Fruit fly (Drosophila melanogaster) whole organism, embryonic: ENCODE measurements around the gene HUWE1.

Experiments
- Adf1 ChIP-seq: fragments of 200-800 bp; sonication (Bioruptor generic); IDR thresholded peaks from 2 replicates; pipeline ENCODE4 v1.3.6; 2022; ENCODE audit warnings: missing biosample characterization, missing genetic modification characterization
- Atf3 ChIP-seq: fragments of 200-800 bp; sonication (Bioruptor generic); optimal IDR thresholded peaks from 3 replicates; lab custom pipeline; 2016; ENCODE audit warnings: missing biosample characterization, missing genetic modification characterization
- B-H1 ChIP-seq: fragments of 200-800 bp; sonication (Bioruptor generic); IDR thresholded peaks from 3 replicates; pipeline ENCODE4 v1.3.6; 2022; ENCODE audit warnings: missing biosample characterization, missing genetic modification characterization
- CG10654 ChIP-seq: fragments of 200-800 bp; sonication (Bioruptor generic); optimal IDR thresholded peaks from 2 replicates; lab custom pipeline; 2016; ENCODE audit warnings: missing biosample characterization, missing genetic modification characterization
- CG12104 ChIP-seq: fragments of 200-800 bp; sonication (Bioruptor generic); optimal IDR thresholded peaks from 3 replicates; lab custom pipeline; 2016; ENCODE audit warnings: missing biosample characterization, missing genetic modification characterization
- CG12236 ChIP-seq: fragments of 200-800 bp; sonication (Bioruptor generic); optimal IDR thresholded peaks from 2 replicates; lab custom pipeline; 2016; ENCODE audit warnings: missing biosample characterization, missing genetic modification characterization
- CG12769 ChIP-seq: fragments of 200-800 bp; sonication (Bioruptor generic); optimal IDR thresholded peaks from 2 replicates; lab custom pipeline; 2019; ENCODE audit warnings: missing biosample characterization, mild to moderate bottlenecking, missing genetic modification characterization, moderate library complexity
- CG12942 ChIP-seq: fragments of 200-800 bp; sonication (Bioruptor generic); optimal IDR thresholded peaks from 3 replicates; lab custom pipeline; 2016; ENCODE audit warnings: missing biosample characterization, missing genetic modification characterization
- CG14860 ChIP-seq: fragments of 200-800 bp; sonication (Bioruptor generic); IDR thresholded peaks from 3 replicates; pipeline ENCODE4 v1.3.6; 2022; ENCODE audit warnings: missing biosample characterization, missing genetic modification characterization; ENCODE audit not compliant: partially characterized antibody
- CG15269 ChIP-seq: fragments of 200-800 bp; sonication (Bioruptor generic); optimal IDR thresholded peaks from 2 replicates; lab custom pipeline; 2018; ENCODE audit warnings: missing biosample characterization, mild to moderate bottlenecking, missing genetic modification characterization, moderate library complexity
- CG17328 ChIP-seq: fragments of 200-800 bp; sonication (Bioruptor generic); IDR thresholded peaks from 2 replicates; pipeline ENCODE4 v1.3.6; 2022; ENCODE audit warnings: missing biosample characterization, missing genetic modification characterization
- CG17361 ChIP-seq: fragments of 200-800 bp; sonication (Bioruptor generic); IDR thresholded peaks from 3 replicates; pipeline ENCODE4 v1.3.6; 2022; ENCODE audit warnings: missing biosample characterization, missing genetic modification characterization
- CG17568 ChIP-seq: fragments of 200-800 bp; sonication (Bioruptor generic); optimal IDR thresholded peaks from 2 replicates; lab custom pipeline; 2018; ENCODE audit warnings: missing biosample characterization, mild to moderate bottlenecking, missing genetic modification characterization, moderate library complexity
- CG18476 ChIP-seq: fragments of 200-800 bp; sonication (Bioruptor generic); optimal IDR thresholded peaks from 2 replicates; lab custom pipeline; 2016; ENCODE audit warnings: missing biosample characterization, mild to moderate bottlenecking, missing genetic modification characterization
- CG2116 ChIP-seq: fragments of 200-800 bp; sonication (Bioruptor generic); optimal IDR thresholded peaks from 3 replicates; lab custom pipeline; 2018; ENCODE audit warnings: missing biosample characterization, mild to moderate bottlenecking, missing genetic modification characterization
- CG31365 ChIP-seq: fragments of 200-800 bp; sonication (Bioruptor generic); optimal IDR thresholded peaks from 2 replicates; lab custom pipeline; 2018; ENCODE audit warnings: missing biosample characterization, mild to moderate bottlenecking, missing genetic modification characterization
- CG33557 ChIP-seq: fragments of 200-800 bp; sonication (Bioruptor generic); optimal IDR thresholded peaks from 2 replicates; lab custom pipeline; 2019; ENCODE audit warnings: missing biosample characterization, mild to moderate bottlenecking, missing genetic modification characterization, moderate library complexity
- CG3726 ChIP-seq: fragments of 200-800 bp; sonication (Bioruptor generic); IDR thresholded peaks from 3 replicates; pipeline ENCODE4, ENCODE4 v1.3.6; 2022; ENCODE audit warnings: missing biosample characterization, missing genetic modification characterization
- CG3847 ChIP-seq: fragments of 200-800 bp; sonication (Bioruptor generic); IDR thresholded peaks from 2 replicates; pipeline ENCODE4 v1.3.6; 2022; ENCODE audit warnings: missing biosample characterization, missing genetic modification characterization
- CG4282 ChIP-seq: fragments of 200-800 bp; sonication (Bioruptor generic); optimal IDR thresholded peaks from 2 replicates; lab custom pipeline; 2016; ENCODE audit warnings: missing biosample characterization, missing genetic modification characterization
- CG5245 ChIP-seq: fragments of 200-800 bp; sonication (Bioruptor generic); optimal IDR thresholded peaks from 3 replicates; lab custom pipeline; 2016; ENCODE audit warnings: missing biosample characterization, missing genetic modification characterization
- CG7963 ChIP-seq: fragments of 200-800 bp; sonication (Bioruptor generic); IDR thresholded peaks from 3 replicates; pipeline ENCODE4 v1.3.6; 2022; ENCODE audit warnings: missing biosample characterization, missing genetic modification characterization; ENCODE audit not compliant: partially characterized antibody
- CG8281 ChIP-seq: fragments of 200-800 bp; sonication (Bioruptor generic); optimal IDR thresholded peaks from 2 replicates; lab custom pipeline; 2018; ENCODE audit warnings: missing biosample characterization, mild to moderate bottlenecking, missing genetic modification characterization, moderate library complexity
- Camta ChIP-seq: fragments of 200-800 bp; sonication (Bioruptor generic); optimal IDR thresholded peaks from 2 replicates; lab custom pipeline; 2016; ENCODE audit warnings: missing biosample characterization, missing genetic modification characterization
- Chrac-16 ChIP-seq: fragments of 200-800 bp; sonication (Bioruptor generic); optimal IDR thresholded peaks from 3 replicates; lab custom pipeline; 2016; ENCODE audit warnings: missing biosample characterization, missing genetic modification characterization
- Dek ChIP-seq: fragments of 200-800 bp; sonication (Bioruptor generic); optimal IDR thresholded peaks from 3 replicates; lab custom pipeline; 2019; ENCODE audit warnings: missing biosample characterization, mild to moderate bottlenecking, missing genetic modification characterization, moderate library complexity
- Gsc ChIP-seq: fragments of 200-800 bp; sonication (Bioruptor generic); IDR thresholded peaks from 2 replicates; pipeline ENCODE4 v1.3.6; 2022; ENCODE audit warnings: missing biosample characterization, missing genetic modification characterization
- HLH4C ChIP-seq: fragments of 200-800 bp; sonication (Bioruptor generic); IDR thresholded peaks from 3 replicates; pipeline ENCODE4 v1.3.6; 2022; ENCODE audit warnings: missing biosample characterization, missing genetic modification characterization; ENCODE audit not compliant: partially characterized antibody
- HLH54F ChIP-seq: fragments of 200-800 bp; sonication (Bioruptor generic); optimal IDR thresholded peaks from 3 replicates; lab custom pipeline; 2016; ENCODE audit warnings: missing biosample characterization, missing genetic modification characterization
- Lhr ChIP-seq: fragments of 200-800 bp; sonication (Bioruptor generic); optimal IDR thresholded peaks from 3 replicates; lab custom pipeline; 2017; ENCODE audit warnings: mild to moderate bottlenecking, missing biosample characterization, missing genetic modification reagents, missing genetic modification characterization
- Lim3 ChIP-seq: fragments of 200-800 bp; sonication (Bioruptor generic); IDR thresholded peaks from 2 replicates; pipeline ENCODE4 v1.3.6; 2022; ENCODE audit warnings: missing biosample characterization, missing genetic modification characterization
- Poxn ChIP-seq: fragments of 200-800 bp; sonication (Bioruptor generic); IDR thresholded peaks from 2 replicates; pipeline ENCODE4 v1.3.6; 2022; ENCODE audit warnings: missing biosample characterization, missing genetic modification characterization
- Rfx ChIP-seq: fragments of 200-800 bp; sonication (Bioruptor generic); IDR thresholded peaks from 2 replicates; pipeline ENCODE4 v1.3.6; 2022; ENCODE audit warnings: missing biosample characterization, missing genetic modification characterization
- bsh ChIP-seq, 2 experiments: fragments of 200-800 bp; sonication (Bioruptor generic); optimal IDR thresholded peaks; 2 replicates each; lab custom pipeline; 2017 to 2018; ENCODE audit warnings: mild to moderate bottlenecking in 2 of 2, missing biosample characterization in 2 of 2, missing genetic modification characterization in 2 of 2, moderate library complexity in 1 of 2
- chif ChIP-seq, 2 experiments: fragments of 200-800 bp; sonication (Bioruptor generic); optimal IDR thresholded peaks; 3 replicates each; lab custom pipeline; 2016; ENCODE audit warnings: missing biosample characterization in 2 of 2, missing genetic modification characterization in 2 of 2
- crc ChIP-seq: fragments of 200-800 bp; sonication (Bioruptor generic); optimal IDR thresholded peaks from 2 replicates; lab custom pipeline; 2016; ENCODE audit warnings: missing biosample characterization, missing genetic modification characterization
- esg ChIP-seq: fragments of 200-800 bp; sonication (Bioruptor generic); conservative IDR thresholded peaks from 2 replicates; pipeline ENCODE4 v1.3.6; 2022; ENCODE audit warnings: missing biosample characterization, missing genetic modification characterization
- ewg ChIP-seq: fragments of 200-800 bp; sonication (Bioruptor generic); optimal IDR thresholded peaks from 3 replicates; lab custom pipeline; 2017; ENCODE audit warnings: mild to moderate bottlenecking, missing biosample characterization, missing genetic modification reagents, missing genetic modification characterization
- gce ChIP-seq: fragments of 200-800 bp; sonication (Bioruptor generic); IDR thresholded peaks from 3 replicates; pipeline ENCODE4 v1.3.6; 2022; ENCODE audit warnings: missing biosample characterization, missing genetic modification characterization
- gro ChIP-seq: fragments of 200-800 bp; sonication (Bioruptor generic); optimal IDR thresholded peaks from 2 replicates; lab custom pipeline; 2016; ENCODE audit warnings: missing biosample characterization, missing genetic modification characterization
- knrl ChIP-seq: fragments of 200-800 bp; sonication (Bioruptor generic); IDR thresholded peaks from 3 replicates; pipeline ENCODE4 v1.3.6; 2022; ENCODE audit warnings: missing biosample characterization, missing genetic modification characterization; ENCODE audit not compliant: partially characterized antibody
- maf-S ChIP-seq: fragments of 200-800 bp; sonication (Bioruptor generic); optimal IDR thresholded peaks from 2 replicates; lab custom pipeline; 2016; ENCODE audit warnings: missing biosample characterization, missing genetic modification characterization
- nom ChIP-seq: fragments of 200-800 bp; sonication (Bioruptor generic); optimal IDR thresholded peaks from 2 replicates; lab custom pipeline; 2017; ENCODE audit warnings: missing biosample characterization, missing genetic modification characterization, mild to moderate bottlenecking, moderate library complexity, missing genetic modification reagents
- schlank ChIP-seq: fragments of 200-800 bp; sonication (Bioruptor generic); optimal IDR thresholded peaks from 2 replicates; lab custom pipeline; 2018; ENCODE audit warnings: missing biosample characterization, mild to moderate bottlenecking, missing genetic modification characterization
- sob ChIP-seq: fragments of 200-800 bp; sonication (Bioruptor generic); IDR thresholded peaks from 2 replicates; pipeline ENCODE4 v1.3.6; 2022; ENCODE audit warnings: missing biosample characterization, missing genetic modification characterization
- ssp ChIP-seq: fragments of 200-800 bp; sonication (Bioruptor generic); IDR thresholded peaks from 2 replicates; pipeline ENCODE4 v1.3.6; 2022; ENCODE audit warnings: missing biosample characterization, missing genetic modification characterization
- stc ChIP-seq: fragments of 200-800 bp; sonication (Bioruptor generic); IDR thresholded peaks from 2 replicates; pipeline ENCODE4 v1.3.6; 2022; ENCODE audit warnings: missing biosample characterization, missing genetic modification characterization
- stwl ChIP-seq: fragments of 200-800 bp; sonication (Bioruptor generic); optimal IDR thresholded peaks from 3 replicates; lab custom pipeline; 2018; ENCODE audit warnings: missing biosample characterization, mild to moderate bottlenecking, missing genetic modification characterization, moderate library complexity
- tll ChIP-seq, 2 experiments: fragments of 200-800 bp in 1 of 2; fragments of >200 bp in 1 of 2; sonication (Bioruptor generic) in 1 of 2; optimal IDR thresholded peaks; 2 replicates each; lab custom pipeline; 2017 to 2019; ENCODE audit warnings: missing biosample characterization in 2 of 2, missing genetic modification characterization in 2 of 2, mild to moderate bottlenecking in 1 of 2, moderate library complexity in 1 of 2
- tna ChIP-seq: fragments of 200-800 bp; sonication (Bioruptor generic); IDR thresholded peaks from 2 replicates; pipeline ENCODE4 v1.3.6; 2022; ENCODE audit warnings: missing biosample characterization, missing genetic modification characterization; ENCODE audit not compliant: partially characterized antibody

HUWE1 gene

dm6 chrX:15740288-15740726 is 27.9 kb downstream of the HUWE1 start (continued):
- no peak for TF ChIP-seq CG18476 (GFP tag; lab: Kevin White, UChicago)
- TF ChIP-seq Atf3 (GFP tag; lab: Kevin White, UChicago), result no peak
- TF ChIP-seq CG12104 (GFP tag; lab: Kevin White, UChicago), result no peak
- TF ChIP-seq tna (GFP tag; lab: Robert Waterston, UW), result no peak
- peak; percentile 47 for TF ChIP-seq ssp (GFP tag; lab: Robert Waterston, UW)
- TF ChIP-seq CG15269 (tag; lab: Kevin White, UChicago), result peak; percentile 80
- TF ChIP-seq CG5245 (GFP tag; lab: Kevin White, UChicago), result peak; percentile 18
- peak; percentile 87 for TF ChIP-seq CG12769 (tag; lab: Kevin White, UChicago)
- TF ChIP-seq tll (GFP tag; optimal IDR thresholded peaks at IDR 0.05; lab: Kevin White, UChicago), result no peak
- TF ChIP-seq chif (GFP tag; optimal IDR thresholded peaks at IDR 0.05; lab: Kevin White, UChicago), result peak in 1 of 2 experiments; percentile 40
- peak; percentile 52; the same call in 1 of the 2 replicates for TF ChIP-seq Adf1 (GFP tag; lab: Robert Waterston, UW)
- no peak for TF ChIP-seq CG17568 (GFP tag; lab: Kevin White, UChicago)
- TF ChIP-seq maf-S (GFP tag; lab: Kevin White, UChicago), result peak; percentile 44
- TF ChIP-seq Lim3 (GFP tag; lab: Robert Waterston, UW), result no peak
- TF ChIP-seq Rfx (GFP tag; lab: Robert Waterston, UW), result peak; percentile 92
- TF ChIP-seq CG33557, result no peak
- peak; percentile 78 for TF ChIP-seq CG3847
- no peak for TF ChIP-seq Lhr (GFP tag; lab: Kevin White, UChicago)
- peak; percentile 52 for TF ChIP-seq CG31365 (tag; lab: Kevin White, UChicago)
- TF ChIP-seq CG2116 (GFP tag; lab: Kevin White, UChicago), result peak; percentile 26
- no peak for TF ChIP-seq CG7963 (GFP tag; lab: Robert Waterston, UW)
- TF ChIP-seq Camta (GFP tag; lab: Kevin White, UChicago), result peak; percentile 20
- no peak for TF ChIP-seq CG12236 (GFP tag; lab: Kevin White, UChicago)
- TF ChIP-seq sob (GFP tag; lab: Robert Waterston, UW), result peak; percentile 87
- peak; percentile 31 for TF ChIP-seq CG10654 (GFP tag; lab: Kevin White, UChicago)
- peak; percentile 80 for TF ChIP-seq Dek (tag; lab: Kevin White, UChicago)
- TF ChIP-seq CG14860, result no peak
- no peak for TF ChIP-seq stwl (tag; lab: Kevin White, UChicago)
- 0 out of 2 replicates have a peak, but pooled peaks have one; percentile 30 for TF ChIP-seq Gsc (GFP tag; lab: Robert Waterston, UW)
- TF ChIP-seq HLH54F (GFP tag; lab: Kevin White, UChicago), result peak; percentile 62
- TF ChIP-seq knrl (GFP tag; lab: Robert Waterston, UW), result no peak
- TF ChIP-seq CG3726 (GFP tag; lab: Robert Waterston, UW), result 0 out of 3 replicates have a peak, but pooled peaks have one; percentile 13
- TF ChIP-seq Poxn (GFP tag; lab: Robert Waterston, UW), result 0 out of 2 replicates have a peak, but pooled peaks have one; percentile 30
- TF ChIP-seq bsh (GFP tag; optimal IDR thresholded peaks at IDR 0.05; lab: Kevin White, UChicago), result peak; percentile 5 to 66
- TF ChIP-seq CG12942 (GFP tag; lab: Kevin White, UChicago), result peak; percentile 30
- TF ChIP-seq gro (GFP tag; lab: Kevin White, UChicago), result peak; percentile 87
- no peak for TF ChIP-seq gce (GFP tag; lab: Robert Waterston, UW)
- TF ChIP-seq CG17328 (GFP tag; lab: Robert Waterston, UW), result peak; percentile 70
- TF ChIP-seq crc (GFP tag; lab: Kevin White, UChicago), result peak; percentile 22
- no peak for TF ChIP-seq CG4282
- peak; percentile 50 for TF ChIP-seq esg (GFP tag; lab: Robert Waterston, UW)
- peak; percentile 79 for TF ChIP-seq schlank (tag; lab: Kevin White, UChicago)
- TF ChIP-seq Chrac-16 (GFP tag; lab: Kevin White, UChicago), result peak; percentile 63
- peak; percentile 69 for TF ChIP-seq B-H1
- no peak for TF ChIP-seq HLH4C (GFP tag; lab: Robert Waterston, UW)
- TF ChIP-seq CG17361 (GFP tag; lab: Robert Waterston, UW), result peak; percentile 59
- TF ChIP-seq nom, result no peak
- peak; percentile 44 for TF ChIP-seq CG8281 (tag; lab: Kevin White, UChicago)
- TF ChIP-seq stc (GFP tag; lab: Robert Waterston, UW), result peak; percentile 78
- peak; percentile 33 for TF ChIP-seq ewg (GFP tag; lab: Kevin White, UChicago)
